Fruit fly (Drosophila melanogaster) whole organism, embryonic: ENCODE results near the gene ATPsynO.

ENCODE experiments used
- Abd-B ChIP-seq: fragments of 200-800 bp; sonication (Bioruptor generic); optimal IDR thresholded peaks from 2 replicates; lab custom pipeline; 2018; ENCODE audit warnings: missing biosample characterization, mild to moderate bottlenecking, missing genetic modification characterization, moderate library complexity
- B-H2 ChIP-seq: fragments of 200-800 bp; sonication (Bioruptor generic); optimal IDR thresholded peaks from 2 replicates; lab custom pipeline; 2018; ENCODE audit warnings: missing biosample characterization, mild to moderate bottlenecking, missing genetic modification characterization
- Bdp1 ChIP-seq: fragments of 200-800 bp; sonication (Bioruptor generic); optimal IDR thresholded peaks from 3 replicates; lab custom pipeline; 2016; ENCODE audit warnings: missing biosample characterization, missing genetic modification characterization
- C15 ChIP-seq: fragments of 200-800 bp; sonication (Bioruptor generic); IDR thresholded peaks from 3 replicates; pipeline ENCODE4 v1.3.6; 2022; ENCODE audit warnings: missing biosample characterization, missing genetic modification characterization
- CG10267 ChIP-seq: fragments of 200-800 bp; sonication (Bioruptor generic); optimal IDR thresholded peaks from 2 replicates; lab custom pipeline; 2018; ENCODE audit warnings: missing biosample characterization, mild to moderate bottlenecking, missing genetic modification characterization, moderate library complexity
- CG12219 ChIP-seq: fragments of 200-800 bp; sonication (Bioruptor generic); optimal IDR thresholded peaks from 3 replicates; lab custom pipeline; 2018; ENCODE audit warnings: missing biosample characterization, mild to moderate bottlenecking, missing genetic modification characterization
- CG1602 ChIP-seq: fragments of 200-800 bp; sonication (Bioruptor generic); optimal IDR thresholded peaks from 3 replicates; lab custom pipeline; 2016; ENCODE audit warnings: missing biosample characterization, missing genetic modification characterization
- CG16813 ChIP-seq: fragments of 200-800 bp; sonication (Bioruptor generic); IDR thresholded peaks from 3 replicates; pipeline ENCODE4 v1.3.6; 2022; ENCODE audit warnings: missing biosample characterization, missing genetic modification characterization; ENCODE audit not compliant: partially characterized antibody
- CG17829 ChIP-seq: fragments of 200-800 bp; optimal IDR thresholded peaks from 2 replicates; lab custom pipeline; 2019; ENCODE audit warnings: missing biosample characterization, mild to moderate bottlenecking, missing genetic modification characterization, moderate library complexity
- CG2678 ChIP-seq: fragments of 200-800 bp; sonication (Bioruptor generic); optimal IDR thresholded peaks from 3 replicates; lab custom pipeline; 2019; ENCODE audit warnings: missing biosample characterization, mild to moderate bottlenecking, missing genetic modification characterization, moderate library complexity
- CG31224 ChIP-seq: fragments of 200-800 bp; sonication (Bioruptor generic); IDR thresholded peaks from 2 replicates; pipeline ENCODE4 v1.3.6; 2022; ENCODE audit warnings: missing biosample characterization, missing genetic modification characterization
- CG31388 ChIP-seq: fragments of 200-800 bp; sonication (Bioruptor generic); optimal IDR thresholded peaks from 2 replicates; lab custom pipeline; 2016; ENCODE audit warnings: missing biosample characterization, missing genetic modification characterization
- CG3163 ChIP-seq: fragments of 200-800 bp; sonication (Bioruptor generic); optimal IDR thresholded peaks from 3 replicates; lab custom pipeline; 2016; ENCODE audit warnings: missing biosample characterization, missing genetic modification characterization
- CG4282 ChIP-seq: fragments of 200-800 bp; sonication (Bioruptor generic); optimal IDR thresholded peaks from 2 replicates; lab custom pipeline; 2016; ENCODE audit warnings: missing biosample characterization, missing genetic modification characterization
- CG5245 ChIP-seq: fragments of 200-800 bp; sonication (Bioruptor generic); optimal IDR thresholded peaks from 3 replicates; lab custom pipeline; 2016; ENCODE audit warnings: missing biosample characterization, missing genetic modification characterization
- CG6683 ChIP-seq: fragments of 200-800 bp; sonication (Bioruptor generic); optimal IDR thresholded peaks from 2 replicates; lab custom pipeline; 2017; ENCODE audit warnings: missing biosample characterization, mild to moderate bottlenecking, missing genetic modification characterization, missing genetic modification reagents
- CG6791 ChIP-seq: fragments of 200-800 bp; sonication (Bioruptor generic); IDR thresholded peaks from 3 replicates; pipeline ENCODE4 v1.3.6; 2022; ENCODE audit warnings: missing biosample characterization, missing genetic modification characterization; ENCODE audit not compliant: partially characterized antibody
- CG7357 ChIP-seq: fragments of 200-800 bp; sonication (Bioruptor generic); IDR thresholded peaks from 3 replicates; pipeline ENCODE4 v1.3.6; 2022; ENCODE audit warnings: missing biosample characterization, missing genetic modification characterization
- CG7987 ChIP-seq: fragments of 200-800 bp; sonication (Bioruptor generic); optimal IDR thresholded peaks from 2 replicates; lab custom pipeline; 2018; ENCODE audit warnings: missing biosample characterization, mild to moderate bottlenecking, missing genetic modification characterization, moderate library complexity
- CG9215 ChIP-seq: fragments of 200-800 bp; sonication (Bioruptor generic); IDR thresholded peaks from 2 replicates; pipeline ENCODE4 v1.3.6; 2022; ENCODE audit warnings: missing biosample characterization, missing genetic modification characterization
- CHES-1-like ChIP-seq: fragments of 200-800 bp; sonication (Bioruptor generic); optimal IDR thresholded peaks from 2 replicates; lab custom pipeline; 2016; ENCODE audit warnings: missing biosample characterization, missing genetic modification characterization
- Doc2 ChIP-seq: fragments of 200-800 bp; sonication (Bioruptor generic); IDR thresholded peaks from 2 replicates; pipeline ENCODE4 v1.3.6; 2022; ENCODE audit warnings: missing biosample characterization, missing genetic modification characterization
- ERR ChIP-seq: fragments of 200-800 bp; sonication (Bioruptor generic); optimal IDR thresholded peaks from 2 replicates; lab custom pipeline; 2016; ENCODE audit warnings: missing biosample characterization, missing genetic modification characterization
- Ets97D ChIP-seq: fragments of 200-800 bp; sonication (Bioruptor generic); optimal IDR thresholded peaks from 3 replicates; lab custom pipeline; 2016; ENCODE audit warnings: missing biosample characterization, missing genetic modification characterization
- Hr3 ChIP-seq: fragments of 200-800 bp; sonication (Bioruptor generic); optimal IDR thresholded peaks from 3 replicates; lab custom pipeline; 2016; ENCODE audit warnings: missing biosample characterization, missing genetic modification characterization
- NC2α ChIP-seq: fragments of 200-800 bp; sonication (Bioruptor generic); optimal IDR thresholded peaks from 2 replicates; lab custom pipeline; 2016; ENCODE audit warnings: missing biosample characterization, missing genetic modification characterization
- NFAT ChIP-seq: fragments of 200-800 bp; sonication (Bioruptor generic); IDR thresholded peaks from 2 replicates; pipeline ENCODE4 v1.3.6; 2022; ENCODE audit warnings: missing biosample characterization, missing genetic modification characterization
- NK7.1 ChIP-seq: fragments of 200-800 bp; sonication (Bioruptor generic); optimal IDR thresholded peaks from 3 replicates; lab custom pipeline; 2016; ENCODE audit warnings: missing biosample characterization, missing genetic modification characterization
- Opbp ChIP-seq: fragments of 200-800 bp; sonication (Bioruptor generic); IDR thresholded peaks from 3 replicates; pipeline ENCODE4 v1.3.6; 2022; ENCODE audit warnings: missing biosample characterization, missing genetic modification characterization; ENCODE audit not compliant: partially characterized antibody
- Ptx1 ChIP-seq: fragments of 200-800 bp; sonication (Bioruptor generic); IDR thresholded peaks from 2 replicates; pipeline ENCODE4 v1.3.6; 2022; ENCODE audit warnings: missing biosample characterization, missing genetic modification characterization
- Rfx ChIP-seq: fragments of 200-800 bp; sonication (Bioruptor generic); IDR thresholded peaks from 2 replicates; pipeline ENCODE4 v1.3.6; 2022; ENCODE audit warnings: missing biosample characterization, missing genetic modification characterization
- Ssrp ChIP-seq: fragments of 200-800 bp; sonication (Bioruptor generic); optimal IDR thresholded peaks from 2 replicates; lab custom pipeline; 2018; ENCODE audit warnings: missing biosample characterization, mild to moderate bottlenecking, missing genetic modification characterization, moderate library complexity
- Xbp1 ChIP-seq: fragments of 200-800 bp; sonication (Bioruptor generic); optimal IDR thresholded peaks from 3 replicates; lab custom pipeline; 2016; ENCODE audit warnings: missing biosample characterization, mild to moderate bottlenecking, missing genetic modification characterization
- aop ChIP-seq: fragments of 200-800 bp; sonication (Bioruptor generic); IDR thresholded peaks from 2 replicates; pipeline ENCODE4 v1.3.6; 2022; ENCODE audit warnings: missing biosample characterization, missing genetic modification characterization
- bowl ChIP-seq: fragments of 200-800 bp; sonication (Bioruptor generic); IDR thresholded peaks from 2 replicates; pipeline ENCODE4 v1.3.6; 2022; ENCODE audit warnings: missing biosample characterization, missing genetic modification characterization
- br ChIP-seq: fragments of >200 bp; optimal IDR thresholded peaks from 2 replicates; lab custom pipeline; 2017
- bsh ChIP-seq, 2 experiments: fragments of 200-800 bp; sonication (Bioruptor generic); optimal IDR thresholded peaks; 2 replicates each; lab custom pipeline; 2017 to 2018; ENCODE audit warnings: mild to moderate bottlenecking in 2 of 2, missing biosample characterization in 2 of 2, missing genetic modification characterization in 2 of 2, moderate library complexity in 1 of 2
- croc ChIP-seq: fragments of 200-800 bp; sonication (Bioruptor generic); conservative IDR thresholded peaks from 3 replicates; pipeline ENCODE4 v1.3.6; 2022; ENCODE audit warnings: missing biosample characterization, missing genetic modification characterization
- dimm ChIP-seq: fragments of 200-800 bp; sonication (Bioruptor generic); IDR thresholded peaks from 2 replicates; pipeline ENCODE4 v1.3.6; 2022; ENCODE audit warnings: missing biosample characterization, missing genetic modification characterization
- dpn ChIP-seq, 2 experiments: fragments of 200-800 bp; sonication (Bioruptor generic); optimal IDR thresholded peaks; 3 replicates each; lab custom pipeline; 2016; ENCODE audit warnings: missing biosample characterization in 2 of 2, missing genetic modification characterization in 2 of 2
- en ChIP-seq: fragments of 200-800 bp; sonication (Bioruptor generic); optimal IDR thresholded peaks from 2 replicates; lab custom pipeline; 2016; ENCODE audit warnings: missing biosample characterization, missing genetic modification characterization
- eve ChIP-seq, 2 experiments: fragments of >200 bp; optimal IDR thresholded peaks; 2 replicates each; lab custom pipeline; 2017; ENCODE audit warnings: missing biosample characterization in 2 of 2, missing genetic modification characterization in 2 of 2
- kni ChIP-seq: fragments of 200-800 bp; sonication (Bioruptor generic); optimal IDR thresholded peaks from 3 replicates; lab custom pipeline; 2017; ENCODE audit warnings: mild to moderate bottlenecking, missing biosample characterization, missing genetic modification reagents, missing genetic modification characterization
- maf-S ChIP-seq: fragments of 200-800 bp; sonication (Bioruptor generic); optimal IDR thresholded peaks from 2 replicates; lab custom pipeline; 2016; ENCODE audit warnings: missing biosample characterization, missing genetic modification characterization
- mld ChIP-seq: fragments of 200-800 bp; sonication (Bioruptor generic); IDR thresholded peaks from 3 replicates; pipeline ENCODE4 v1.3.6; 2022; ENCODE audit warnings: missing biosample characterization, missing genetic modification characterization; ENCODE audit not compliant: partially characterized antibody
- onecut ChIP-seq: fragments of 200-800 bp; sonication (Bioruptor generic); IDR thresholded peaks from 2 replicates; pipeline ENCODE4 v1.3.6; 2022; ENCODE audit warnings: missing biosample characterization, missing genetic modification characterization
- org-1 ChIP-seq: fragments of 200-800 bp; sonication (Bioruptor generic); optimal IDR thresholded peaks from 2 replicates; lab custom pipeline; 2017; ENCODE audit warnings: missing biosample characterization, missing genetic modification characterization
- scrt ChIP-seq: fragments of 200-800 bp; sonication (Bioruptor generic); optimal IDR thresholded peaks from 2 replicates; lab custom pipeline; 2018; ENCODE audit warnings: missing biosample characterization, mild to moderate bottlenecking, missing genetic modification characterization, moderate library complexity
- sug ChIP-seq: fragments of 200-800 bp; optimal IDR thresholded peaks from 2 replicates; lab custom pipeline; 2019; ENCODE audit warnings: missing biosample characterization, mild to moderate bottlenecking, missing genetic modification characterization, moderate library complexity
- tll ChIP-seq, 2 experiments: fragments of 200-800 bp in 1 of 2; fragments of >200 bp in 1 of 2; sonication (Bioruptor generic) in 1 of 2; optimal IDR thresholded peaks; 2 replicates each; lab custom pipeline; 2017 to 2019; ENCODE audit warnings: missing biosample characterization in 2 of 2, missing genetic modification characterization in 2 of 2, mild to moderate bottlenecking in 1 of 2, moderate library complexity in 1 of 2
- toy ChIP-seq: fragments of 200-800 bp; sonication (Bioruptor generic); IDR thresholded peaks from 2 replicates; pipeline ENCODE4 v1.3.6; 2022; ENCODE audit warnings: missing biosample characterization, missing genetic modification characterization
- vfl ChIP-seq: fragments of 200-800 bp; sonication (Bioruptor generic); optimal IDR thresholded peaks from 2 replicates; lab custom pipeline; 2016; ENCODE audit warnings: missing biosample characterization, missing genetic modification characterization
- vvl ChIP-seq: fragments of 200-800 bp; sonication (Bioruptor generic); IDR thresholded peaks from 2 replicates; pipeline ENCODE4 v1.3.6; 2022; ENCODE audit warnings: missing biosample characterization, missing genetic modification characterization

The ATPsynO gene

dm6 chr3R:15286693-15287041 is 21.3 kb downstream of the ATPsynO start (continued):
- TF ChIP-seq dpn (GFP tag; optimal IDR thresholded peaks at IDR 0.05; lab: Kevin White, UChicago) (no peak), CG6683 (GFP tag; lab: Kevin White, UChicago) (no peak), CG7357 (GFP tag; lab: Robert Waterston, UW) (no peak), CG16813 (no peak), B-H2 (GFP tag; lab: Kevin White, UChicago) (no peak), CG31224 (GFP tag; lab: Robert Waterston, UW) (no peak), CG5245 (GFP tag; lab: Kevin White, UChicago) (no peak), toy (GFP tag; lab: Robert Waterston, UW) (no peak), Hr3 (GFP tag; lab: Kevin White, UChicago) (no peak), eve (GFP tag; optimal IDR thresholded peaks at IDR 0.05; lab: Kevin White, UChicago) (no peak), C15 (GFP tag; lab: Robert Waterston, UW) (no peak), aop (GFP tag; lab: Robert Waterston, UW) (no peak), mld (GFP tag; lab: Robert Waterston, UW) (no peak), Ptx1 (GFP tag; lab: Robert Waterston, UW) (no peak), Ets97D (GFP tag; lab: Kevin White, UChicago) (no peak), bsh (GFP tag; optimal IDR thresholded peaks at IDR 0.05; lab: Kevin White, UChicago) (no peak), CHES-1-like (no peak), CG1602 (GFP tag; lab: Kevin White, UChicago) (no peak), tll (GFP tag; optimal IDR thresholded peaks at IDR 0.05; lab: Kevin White, UChicago) (no peak), CG10267 (tag; lab: Kevin White, UChicago) (no peak), scrt (GFP tag; lab: Kevin White, UChicago) (no peak), Bdp1 (GFP tag; lab: Kevin White, UChicago) (no peak), Abd-B (GFP tag; lab: Kevin White, UChicago) (no peak), Rfx (GFP tag; lab: Robert Waterston, UW) (no peak), Opbp (GFP tag; lab: Robert Waterston, UW) (no peak), onecut (peak; percentile 11; the same call in 1 of the 2 replicates), CG2678 (tag; lab: Kevin White, UChicago) (peak; percentile 7), croc (no peak), CG9215 (GFP tag; lab: Robert Waterston, UW) (no peak), NK7.1 (GFP tag; lab: Kevin White, UChicago) (no peak), CG6791 (GFP tag; lab: Robert Waterston, UW) (no peak), CG3163 (GFP tag; lab: Kevin White, UChicago) (peak; percentile 24), dimm (GFP tag; lab: Robert Waterston, UW) (no peak), CG7987 (GFP tag; lab: Kevin White, UChicago) (peak; percentile 9), en (GFP tag; lab: Kevin White, UChicago) (no peak), maf-S (GFP tag; lab: Kevin White, UChicago) (no peak), ERR (GFP tag; lab: Kevin White, UChicago) (no peak), bowl (GFP tag; lab: Robert Waterston, UW) (no peak), Doc2 (GFP tag; lab: Robert Waterston, UW) (no peak), CG4282 (GFP tag; lab: Kevin White, UChicago) (no peak), vfl (no peak), Xbp1 (GFP tag; lab: Kevin White, UChicago) (no peak), NC2α (GFP tag; lab: Kevin White, UChicago) (no peak), vvl (no peak), br (no peak), CG31388 (GFP tag; lab: Kevin White, UChicago) (no peak), CG12219 (GFP tag; lab: Kevin White, UChicago) (peak; percentile 35), NFAT (no peak), org-1 (GFP tag; lab: Kevin White, UChicago) (no peak), sug (tag; lab: Kevin White, UChicago) (peak; percentile 96), Ssrp (no peak), kni (GFP tag; lab: Kevin White, UChicago) (peak; percentile 69), CG17829 (no peak)
